Worm (Caenorhabditis elegans): Measurements from ENCODE around the gene ZK829.9.

Gene ZK829.9

ce11 chrIV:11955592-11955991 is 14.7 kb upstream of the ZK829.9 start:
- TF ChIP-seq F37B4.10 (GFP tag; IDR thresholded peaks at IDR 0.05) = no peak
- TF ChIP-seq sptf-2 (GFP tag; optimal IDR thresholded peaks at IDR 0.05) = no peak
- TF ChIP-seq ama-1 (optimal IDR thresholded peaks at IDR 0.05) = peak; percentile 64
- peak in 1 of 2 experiments; percentile 24 for TF ChIP-seq ama-1 (GFP tag; optimal IDR thresholded peaks at IDR 0.05)
- peak; percentile 28 for TF ChIP-seq die-1 (tag; optimal IDR thresholded peaks at IDR 0.05)
- peak; percentile 92 for TF ChIP-seq atf-7 (tag; optimal IDR thresholded peaks at IDR 0.05)
- TF ChIP-seq Y53G8AR.9 (GFP tag; conservative IDR thresholded peaks at IDR 0.05) = peak; percentile 83
- TF ChIP-seq Y56A3A.18 (GFP tag; IDR thresholded peaks at IDR 0.05) = peak; percentile 67
- peak; percentile 16 for TF ChIP-seq hrde-1 (tag; optimal IDR thresholded peaks at IDR 0.05; ENCODE audit: borderline replicate concordance)
- 0 out of 2 replicates have a peak, but pooled peaks have one; percentile 20 for TF ChIP-seq D2030.7 (GFP tag; IDR thresholded peaks at IDR 0.05)
- no peak for TF ChIP-seq xnd-1 (tag; optimal IDR thresholded peaks at IDR 0.05)
- no peak for TF ChIP-seq mxl-1 (tag; optimal IDR thresholded peaks at IDR 0.05)
- TF ChIP-seq chd-7 (tag; optimal IDR thresholded peaks at IDR 0.05) = peak; percentile 79
- TF ChIP-seq ztf-28 (GFP tag; IDR thresholded peaks at IDR 0.05) = no peak
- TF ChIP-seq ceh-40 (GFP tag; IDR thresholded peaks at IDR 0.05) = 0 out of 2 replicates have a peak, but pooled peaks have one; percentile 15
- TF ChIP-seq lin-54 (GFP tag; optimal IDR thresholded peaks at IDR 0.05) = peak; percentile 64
- 0 out of 2 replicates have a peak, but pooled peaks have one; percentile 22 for TF ChIP-seq K11D2.4 (GFP tag; IDR thresholded peaks at IDR 0.05)
- peak; percentile 41 for TF ChIP-seq F49E8.2 (tag; optimal IDR thresholded peaks at IDR 0.05; ENCODE audit: insufficient read depth)
- no peak for TF ChIP-seq sdz-38 (tag; optimal IDR thresholded peaks at IDR 0.05)
- TF ChIP-seq mcd-1 (GFP tag; IDR thresholded peaks at IDR 0.05) = peak; percentile 44; the same call in 1 of the 2 replicates
- peak; percentile 26 for TF ChIP-seq ztf-18 (tag; optimal IDR thresholded peaks at IDR 0.05)
- no peak for TF ChIP-seq fkh-3 (tag; optimal IDR thresholded peaks at IDR 0.05)
- no peak for TF ChIP-seq nhr-27 (tag; optimal IDR thresholded peaks at IDR 0.05)
- no peak for TF ChIP-seq ceh-58 (GFP tag; IDR thresholded peaks at IDR 0.05)
- TF ChIP-seq rpc-1 (optimal IDR thresholded peaks at IDR 0.05) = no peak
- no peak for TF ChIP-seq rpc-1 (tag; optimal IDR thresholded peaks at IDR 0.05)
- TF ChIP-seq hmg-1.2 (GFP tag; IDR thresholded peaks at IDR 0.05) = peak; percentile 26; the same call in 1 of the 2 replicates
- TF ChIP-seq madf-10 (tag; optimal IDR thresholded peaks at IDR 0.05) = peak; percentile 70
- peak; percentile 25 for TF ChIP-seq nhr-90 (tag; optimal IDR thresholded peaks at IDR 0.05)
- peak; percentile 81 for TF ChIP-seq repo-1 (tag; optimal IDR thresholded peaks at IDR 0.05)
- peak; percentile 58 for TF ChIP-seq lin-40 (tag; optimal IDR thresholded peaks at IDR 0.05)
- no peak for TF ChIP-seq mes-4 (tag; optimal IDR thresholded peaks at IDR 0.05)
- peak; percentile 71 for TF ChIP-seq pha-4 (tag; optimal IDR thresholded peaks at IDR 0.05)
- TF ChIP-seq athp-1 (tag; optimal IDR thresholded peaks at IDR 0.05) = peak; percentile 19
- no peak for TF ChIP-seq lsl-1 (GFP tag; optimal IDR thresholded peaks at IDR 0.05)
- peak; percentile 45 for TF ChIP-seq ZK185.1 (tag; optimal IDR thresholded peaks at IDR 0.05; ENCODE audit: poor library complexity, severe bottlenecking)
- TF ChIP-seq madf-6 (GFP tag; IDR thresholded peaks at IDR 0.05) = peak; percentile 43; the same call in 1 of the 2 replicates
- TF ChIP-seq tlf-1 (GFP tag; optimal IDR thresholded peaks at IDR 0.05) = peak; percentile 64
- peak; percentile 31 for TF ChIP-seq tbp1 (GFP tag; optimal IDR thresholded peaks at IDR 0.05)
- TF ChIP-seq F23B12.7 (tag; optimal IDR thresholded peaks at IDR 0.05; ENCODE audit: insufficient read depth) = peak; percentile 8
- peak; percentile 95 for TF ChIP-seq nhr-80 (tag; optimal IDR thresholded peaks at IDR 0.05)
- TF ChIP-seq F39B2.1 (GFP tag; IDR thresholded peaks at IDR 0.05) = no peak
- TF ChIP-seq madf-3 (GFP tag; IDR thresholded peaks at IDR 0.05) = peak; percentile 67; the same call in 1 of the 2 replicates
- TF ChIP-seq zim-3 (tag; optimal IDR thresholded peaks at IDR 0.05) = peak; percentile 49
- TF ChIP-seq F57A8.1 (GFP tag; optimal IDR thresholded peaks at IDR 0.05) = no peak
- TF ChIP-seq rcor-1 (GFP tag; IDR thresholded peaks at IDR 0.05) = 0 out of 2 replicates have a peak, but pooled peaks have one; percentile 16
- no peak for TF ChIP-seq snpc-1.3 (tag; optimal IDR thresholded peaks at IDR 0.05; ENCODE audit: insufficient read depth)
- peak; percentile 57; the same call in 1 of the 2 replicates for TF ChIP-seq hsf-1 (GFP tag; IDR thresholded peaks at IDR 0.05)
- no peak for TF ChIP-seq nhr-179 (tag; optimal IDR thresholded peaks at IDR 0.05)
